Worm (Caenorhabditis elegans) whole organism, young adult: Measurements from ENCODE around the gene ceh-10.

ENCODE experiments used
- B0035.1 ChIP-seq: sonication (generic microtip); optimal IDR thresholded peaks from 2 replicates; lab custom pipeline; 2016; ENCODE audit warnings: missing genetic modification characterization, mild to moderate bottlenecking, missing compliant biosample characterization, missing genotype, missing genetic modification reagents
- B0336.3 ChIP-seq: fragments of 200-800 bp; sonication (Bioruptor generic); IDR thresholded peaks from 2 replicates; pipeline ENCODE4 v1.3.6; 2022; ENCODE audit warnings: missing genetic modification characterization, missing compliant biosample characterization
- C06A6.2 ChIP-seq: fragments of 200-800 bp; sonication (Bioruptor generic); conservative IDR thresholded peaks from 2 replicates; pipeline ENCODE4 v1.3.6; 2022; ENCODE audit warnings: missing genetic modification characterization, missing compliant biosample characterization
- D2030.7 ChIP-seq: fragments of 200-800 bp; sonication (Bioruptor generic); IDR thresholded peaks from 2 replicates; pipeline ENCODE4 v1.3.6; 2022; ENCODE audit warnings: missing genetic modification reagents, missing genetic modification characterization, missing compliant biosample characterization
- F37B4.10 ChIP-seq: fragments of 200-800 bp; sonication (Bioruptor generic); IDR thresholded peaks from 2 replicates; pipeline ENCODE4 v1.3.6; 2022; ENCODE audit warnings: missing genetic modification characterization, missing compliant biosample characterization
- F39B2.1 ChIP-seq: fragments of 200-800 bp; sonication (Bioruptor generic); IDR thresholded peaks from 2 replicates; pipeline ENCODE4 v1.3.6; 2022; ENCODE audit warnings: missing genetic modification reagents, missing genetic modification characterization, missing compliant biosample characterization
- F57C9.4 ChIP-seq: sonication (generic microtip); optimal IDR thresholded peaks from 2 replicates; lab custom pipeline; 2017; ENCODE audit warnings: mild to moderate bottlenecking, missing genetic modification characterization, missing compliant biosample characterization
- K11D2.4 ChIP-seq: fragments of 200-800 bp; sonication (Bioruptor generic); IDR thresholded peaks from 2 replicates; pipeline ENCODE4 v1.3.6; 2022; ENCODE audit warnings: missing genetic modification reagents, missing genetic modification characterization, missing compliant biosample characterization
- K12H6.12 ChIP-seq: fragments of 200-800 bp; sonication (Bioruptor generic); optimal IDR thresholded peaks from 2 replicates; lab custom pipeline; 2018; ENCODE audit warnings: mild to moderate bottlenecking, missing genetic modification characterization, missing compliant biosample characterization
- Y56A3A.18 ChIP-seq: fragments of 200-800 bp; sonication (Bioruptor generic); IDR thresholded peaks from 2 replicates; pipeline ENCODE4 v1.3.6; 2022; ENCODE audit warnings: missing genetic modification reagents, missing genetic modification characterization, missing compliant biosample characterization
- Y67H2A.10 ChIP-seq: fragments of 200-800 bp; sonication (Bioruptor generic); conservative IDR thresholded peaks from 2 replicates; pipeline ENCODE4 v1.3.6; 2022; ENCODE audit warnings: missing genetic modification reagents, missing genetic modification characterization, missing compliant biosample characterization
- Y79H2A.3 ChIP-seq: fragments of 200-800 bp; sonication (Bioruptor generic); conservative IDR thresholded peaks from 2 replicates; pipeline ENCODE4 v1.3.6; 2022; ENCODE audit warnings: missing genetic modification reagents, missing genetic modification characterization, missing compliant biosample characterization
- Y95B8A.8 ChIP-seq: fragments of 200-800 bp; sonication (Bioruptor generic); IDR thresholded peaks from 2 replicates; pipeline ENCODE4 v1.3.6; 2022; ENCODE audit warnings: missing genetic modification reagents, missing genetic modification characterization, missing compliant biosample characterization
- ZK185.1 ChIP-seq: sonication (generic microtip); optimal IDR thresholded peaks from 2 replicates; lab custom pipeline; 2016; ENCODE audit warnings: mild to moderate bottlenecking, missing genetic modification characterization, missing compliant biosample characterization; ENCODE audit not compliant: poor library complexity, severe bottlenecking
- akir-1 ChIP-seq: fragments of 200-800 bp; sonication (Bioruptor generic); optimal IDR thresholded peaks from 2 replicates; lab custom pipeline; 2018; ENCODE audit warnings: mild to moderate bottlenecking, missing genetic modification characterization, moderate library complexity, missing compliant biosample characterization
- cebp-2 ChIP-seq: fragments of 200-800 bp; sonication (Bioruptor generic); IDR thresholded peaks from 2 replicates; pipeline ENCODE4 v1.3.6; 2022; ENCODE audit warnings: missing genetic modification characterization, missing compliant biosample characterization
- ceh-100 ChIP-seq: fragments of 200-800 bp; sonication (Bioruptor generic); IDR thresholded peaks from 2 replicates; pipeline ENCODE4 v1.3.6; 2022; ENCODE audit warnings: missing genetic modification reagents, missing genetic modification characterization, missing compliant biosample characterization
- ceh-27 ChIP-seq: fragments of 200-800 bp; sonication (Bioruptor generic); optimal IDR thresholded peaks from 2 replicates; lab custom pipeline; 2018; ENCODE audit warnings: mild to moderate bottlenecking, missing genetic modification characterization, moderate library complexity, missing compliant biosample characterization
- ceh-91 ChIP-seq: fragments of 200-800 bp; sonication (Bioruptor generic); IDR thresholded peaks from 2 replicates; pipeline ENCODE4 v1.3.6; 2022; ENCODE audit warnings: missing genetic modification reagents, missing genetic modification characterization, missing compliant biosample characterization
- chd-7 ChIP-seq: sonication (generic microtip); optimal IDR thresholded peaks from 2 replicates; lab custom pipeline; 2016; ENCODE audit warnings: mild to moderate bottlenecking, missing genetic modification characterization, moderate library complexity, missing compliant biosample characterization
- dox-1 ChIP-seq: fragments of 200-800 bp; sonication (Bioruptor generic); IDR thresholded peaks from 2 replicates; pipeline ENCODE4 v1.3.6; 2022; ENCODE audit warnings: missing genetic modification reagents, missing genetic modification characterization, missing compliant biosample characterization
- dpff-1 ChIP-seq: sonication (generic microtip); optimal IDR thresholded peaks from 2 replicates; lab custom pipeline; 2017; ENCODE audit warnings: mild to moderate bottlenecking, missing genetic modification characterization, missing compliant biosample characterization
- egl-18 ChIP-seq: fragments of 200-800 bp; sonication (Bioruptor generic); IDR thresholded peaks from 2 replicates; pipeline ENCODE4 v1.3.6; 2022; ENCODE audit warnings: missing genetic modification reagents, missing genetic modification characterization, missing compliant biosample characterization
- fkh-3 ChIP-seq: sonication (generic microtip); optimal IDR thresholded peaks from 2 replicates; lab custom pipeline; 2016; ENCODE audit warnings: mild to moderate bottlenecking, missing genetic modification characterization, missing compliant biosample characterization
- gei-17 ChIP-seq: fragments of 200-800 bp; sonication (Bioruptor generic); optimal IDR thresholded peaks from 2 replicates; lab custom pipeline; 2018; ENCODE audit warnings: mild to moderate bottlenecking, missing genetic modification characterization, missing compliant biosample characterization
- him-1 ChIP-seq: sonication (generic microtip); optimal IDR thresholded peaks from 2 replicates; lab custom pipeline; 2016; ENCODE audit warnings: missing genotype, missing genetic modification reagents, missing genetic modification characterization, missing compliant biosample characterization
- hmg-20 ChIP-seq: fragments of 200-800 bp; sonication (Bioruptor generic); IDR thresholded peaks from 2 replicates; pipeline ENCODE4 v1.3.6; 2022; ENCODE audit warnings: missing genetic modification reagents, missing genetic modification characterization, missing compliant biosample characterization
- hrde-1 ChIP-seq: sonication (generic microtip); optimal IDR thresholded peaks from 2 replicates; lab custom pipeline; 2016; ENCODE audit warnings: missing genetic modification characterization, mild to moderate bottlenecking, missing compliant biosample characterization, moderate library complexity, missing genotype, missing genetic modification reagents, borderline replicate concordance
- lin-26 ChIP-seq: fragments of 200-800 bp; sonication (Bioruptor generic); IDR thresholded peaks from 2 replicates; pipeline ENCODE4 v1.3.6; 2022; ENCODE audit warnings: missing genetic modification reagents, missing genetic modification characterization, missing compliant biosample characterization
- lin-40 ChIP-seq: sonication (generic microtip); optimal IDR thresholded peaks from 2 replicates; lab custom pipeline; 2016; ENCODE audit warnings: missing genetic modification characterization, mild to moderate bottlenecking, missing compliant biosample characterization, missing genotype, missing genetic modification reagents
- lir-1 ChIP-seq: fragments of 200-800 bp; sonication (Bioruptor generic); conservative IDR thresholded peaks from 2 replicates; pipeline ENCODE4 v1.3.6; 2022; ENCODE audit warnings: missing genetic modification reagents, missing genetic modification characterization, missing compliant biosample characterization
- lsy-27 ChIP-seq: sonication (generic microtip); optimal IDR thresholded peaks from 2 replicates; lab custom pipeline; 2017; ENCODE audit warnings: missing genetic modification characterization, mild to moderate bottlenecking, missing compliant biosample characterization, antibody characterized with exemption, missing genotype, borderline replicate concordance; ENCODE audit not compliant: insufficient read depth
- madf-10 ChIP-seq: sonication (generic microtip); optimal IDR thresholded peaks from 2 replicates; lab custom pipeline; 2016; ENCODE audit warnings: mild to moderate bottlenecking, missing genetic modification characterization, missing compliant biosample characterization
- madf-3 ChIP-seq: fragments of 200-800 bp; sonication (Bioruptor generic); IDR thresholded peaks from 2 replicates; pipeline ENCODE4 v1.3.6; 2022; ENCODE audit warnings: missing genetic modification reagents, missing genetic modification characterization, missing compliant biosample characterization
- mxl-1 ChIP-seq: sonication (generic microtip); optimal IDR thresholded peaks from 2 replicates; lab custom pipeline; 2016; ENCODE audit warnings: missing genetic modification characterization, missing compliant biosample characterization
- nhr-27 ChIP-seq: fragments of 200-800 bp; sonication (Bioruptor generic); optimal IDR thresholded peaks from 2 replicates; lab custom pipeline; 2018; ENCODE audit warnings: mild to moderate bottlenecking, missing genetic modification characterization, moderate library complexity, missing compliant biosample characterization
- rcor-1 ChIP-seq: fragments of 200-800 bp; sonication (Bioruptor generic); IDR thresholded peaks from 2 replicates; pipeline ENCODE4 v1.3.6; 2022; ENCODE audit warnings: missing genetic modification reagents, missing genetic modification characterization, missing compliant biosample characterization
- sea-2 ChIP-seq: fragments of 200-800 bp; sonication (Bioruptor generic); IDR thresholded peaks from 2 replicates; pipeline ENCODE4 v1.3.6; 2022; ENCODE audit warnings: missing genetic modification characterization, missing compliant biosample characterization
- snpc-1.3 ChIP-seq: sonication (generic microtip); optimal IDR thresholded peaks from 2 replicates; lab custom pipeline; 2017; ENCODE audit warnings: missing genetic modification characterization, mild to moderate bottlenecking, missing compliant biosample characterization, antibody characterized with exemption, moderate library complexity, missing genotype, missing genetic modification reagents; ENCODE audit not compliant: insufficient read depth
- snpc-3.4 ChIP-seq: sonication (generic microtip); optimal IDR thresholded peaks from 2 replicates; lab custom pipeline; 2017; ENCODE audit warnings: missing genetic modification characterization, mild to moderate bottlenecking, missing compliant biosample characterization, antibody characterized with exemption, moderate library complexity, missing genotype, missing genetic modification reagents
- snpc-4 ChIP-seq, 5 experiments: fragments of 150-350 bp in 1 of 5; sonication (generic microtip) in 4 of 5; optimal IDR thresholded peaks; 2 replicates each; lab custom pipeline; 2014 to 2018; ENCODE audit warnings: missing genetic modification characterization in 5 of 5, missing biosample characterization in 3 of 5, antibody characterized with exemption in 2 of 5, mild to moderate bottlenecking in 2 of 5, missing compliant biosample characterization in 2 of 5, missing genotype in 2 of 5, moderate library complexity in 2 of 5, missing genetic modification reagents in 1 of 5
- somi-1 ChIP-seq: fragments of 200-800 bp; sonication (Bioruptor generic); optimal IDR thresholded peaks from 2 replicates; lab custom pipeline; 2018; ENCODE audit warnings: mild to moderate bottlenecking, missing genetic modification characterization, missing compliant biosample characterization
- tbp1 ChIP-seq: fragments of 200-800 bp; sonication (Bioruptor generic); optimal IDR thresholded peaks from 2 replicates; lab custom pipeline; 2018; ENCODE audit warnings: mild to moderate bottlenecking, missing genetic modification characterization, missing compliant biosample characterization
- tbx-9 ChIP-seq: sonication (generic microtip); optimal IDR thresholded peaks from 2 replicates; lab custom pipeline; 2016; ENCODE audit warnings: borderline replicate concordance, missing genetic modification characterization, inconsistent platforms, missing compliant biosample characterization
- unc-62 ChIP-seq: fragments of 150-350 bp; optimal IDR thresholded peaks from 2 replicates; lab custom pipeline; 2014; ENCODE audit warnings: missing biosample characterization, missing genetic modification reagents, missing genetic modification characterization
- xnd-1 ChIP-seq: sonication (generic microtip); optimal IDR thresholded peaks from 2 replicates; lab custom pipeline; 2016; ENCODE audit warnings: missing genotype, missing genetic modification reagents, missing genetic modification characterization, missing compliant biosample characterization
- zfh-2 ChIP-seq: fragments of 200-800 bp; sonication (Bioruptor generic); conservative IDR thresholded peaks from 2 replicates; pipeline ENCODE4 v1.3.6; 2022; ENCODE audit warnings: missing genetic modification reagents, missing genetic modification characterization, missing compliant biosample characterization
- ztf-25 ChIP-seq: fragments of 200-800 bp; sonication (Bioruptor generic); IDR thresholded peaks from 2 replicates; pipeline ENCODE4 v1.3.6; 2022; ENCODE audit warnings: missing genetic modification reagents, missing genetic modification characterization, missing compliant biosample characterization

The ceh-10 gene

DNA sequence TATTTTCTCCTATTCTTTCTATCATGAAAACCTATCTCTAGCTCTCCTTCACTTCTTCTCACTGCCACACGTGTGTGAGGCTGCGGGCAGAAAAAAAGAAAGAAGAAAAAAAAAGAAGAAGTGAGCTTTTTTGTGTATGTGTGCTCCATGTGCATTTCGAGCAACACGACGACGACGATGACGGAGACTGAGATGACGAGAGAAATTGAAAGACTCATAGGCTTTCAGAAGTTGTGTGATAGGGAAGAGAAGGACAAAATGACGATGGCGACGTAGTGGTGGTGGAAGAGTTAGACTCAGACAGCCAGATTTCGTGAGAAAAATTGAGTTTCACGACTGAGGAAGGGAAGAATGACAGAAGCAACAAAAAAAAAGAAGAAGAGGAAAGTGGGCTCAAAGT is 46.6 kb downstream of the ceh-10 start (continued):
- TF ChIP-seq him-1 (tag; lab: Kevin White, UChicago) (no peak), ceh-91 (GFP tag; lab: Robert Waterston, UW) (no peak), egl-18 (GFP tag; lab: Robert Waterston, UW) (no peak), mxl-1 (no peak), Y79H2A.3 (GFP tag; lab: Robert Waterston, UW) (no peak), K11D2.4 (GFP tag; lab: Robert Waterston, UW) (no peak; the same call in 1 of the 2 replicates), F57C9.4 (no peak), Y56A3A.18 (GFP tag; lab: Robert Waterston, UW) (no peak), B0035.1 (tag; lab: Kevin White, UChicago) (no peak), lsy-27 (tag; lab: Kevin White, UChicago) (no peak), hmg-20 (GFP tag; lab: Robert Waterston, UW) (no peak), xnd-1 (tag; lab: Kevin White, UChicago) (no peak), Y95B8A.8 (no peak), lir-1 (GFP tag; lab: Robert Waterston, UW) (no peak), snpc-4 (GFP tag; optimal IDR thresholded peaks at IDR 0.05; lab: Kevin White, UChicago) (no peak), snpc-4 (tag; optimal IDR thresholded peaks at IDR 0.05; lab: Kevin White, UChicago) (peak in 1 of 4 experiments; percentile 16), tbp1 (no peak), C06A6.2 (GFP tag; lab: Robert Waterston, UW) (no peak), gei-17 (GFP tag; lab: Kevin White, UChicago) (no peak), akir-1 (GFP tag; lab: Kevin White, UChicago) (no peak), lin-26 (GFP tag; lab: Robert Waterston, UW) (no peak), K12H6.12 (peak; percentile 67), madf-10 (no peak), chd-7 (tag; lab: Kevin White, UChicago) (no peak), snpc-1.3 (tag; lab: Kevin White, UChicago) (no peak), ceh-27 (GFP tag; lab: Kevin White, UChicago) (peak; percentile 27), rcor-1 (GFP tag; lab: Robert Waterston, UW) (no peak), tbx-9 (tag; lab: Kevin White, UChicago) (no peak), F39B2.1 (GFP tag; lab: Robert Waterston, UW) (no peak), dpff-1 (tag; lab: Kevin White, UChicago) (no peak), somi-1 (GFP tag; lab: Kevin White, UChicago) (peak; percentile 19), sea-2 (no peak), hrde-1 (tag; lab: Kevin White, UChicago) (no peak), B0336.3 (GFP tag; lab: Robert Waterston, UW) (no peak), fkh-3 (tag; lab: Kevin White, UChicago) (no peak), ceh-100 (no peak), nhr-27 (tag; lab: Kevin White, UChicago) (no peak), D2030.7 (no peak), ztf-25 (GFP tag; lab: Robert Waterston, UW) (no peak), ZK185.1 (tag; lab: Kevin White, UChicago) (no peak), cebp-2 (GFP tag; lab: Robert Waterston, UW) (no peak), snpc-3.4 (tag; lab: Kevin White, UChicago) (no peak), Y67H2A.10 (GFP tag; lab: Robert Waterston, UW) (no peak), madf-3 (no peak), zfh-2 (GFP tag; lab: Robert Waterston, UW) (peak; percentile 72), lin-40 (peak; percentile 59), unc-62 (GFP tag; lab: Kevin White, UChicago) (no peak), dox-1 (GFP tag; lab: Robert Waterston, UW) (no peak), F37B4.10 (no peak)
